Worm (Caenorhabditis elegans) whole organism, late embryonic: ENCODE measurements around the gene aman-2.

Experiments
- F13H6.1 ChIP-seq: sonication (generic microtip); optimal IDR thresholded peaks from 2 replicates; lab custom pipeline; 2016; ENCODE audit warnings: missing genetic modification characterization, missing compliant biosample characterization
- elt-2 ChIP-seq: sonication (generic microtip); optimal IDR thresholded peaks from 2 replicates; lab custom pipeline; 2016; ENCODE audit warnings: missing genetic modification reagents, missing genetic modification characterization, missing compliant biosample characterization
- hlh-15 ChIP-seq: sonication (generic microtip); optimal IDR thresholded peaks from 2 replicates; lab custom pipeline; 2016; ENCODE audit warnings: missing genetic modification characterization, missing compliant biosample characterization
- mec-3 ChIP-seq: sonication (generic microtip); optimal IDR thresholded peaks from 2 replicates; lab custom pipeline; 2016; ENCODE audit warnings: borderline replicate concordance, missing genetic modification characterization, missing compliant biosample characterization
- pag-3 ChIP-seq: sonication (generic microtip); optimal IDR thresholded peaks from 2 replicates; lab custom pipeline; 2016; ENCODE audit warnings: missing compliant biosample characterization, missing genetic modification characterization, borderline replicate concordance
- sox-4 ChIP-seq: sonication (generic microtip); optimal IDR thresholded peaks from 2 replicates; lab custom pipeline; 2017; ENCODE audit warnings: mild to moderate bottlenecking, missing genetic modification characterization, inconsistent platforms, missing compliant biosample characterization

DNA sequence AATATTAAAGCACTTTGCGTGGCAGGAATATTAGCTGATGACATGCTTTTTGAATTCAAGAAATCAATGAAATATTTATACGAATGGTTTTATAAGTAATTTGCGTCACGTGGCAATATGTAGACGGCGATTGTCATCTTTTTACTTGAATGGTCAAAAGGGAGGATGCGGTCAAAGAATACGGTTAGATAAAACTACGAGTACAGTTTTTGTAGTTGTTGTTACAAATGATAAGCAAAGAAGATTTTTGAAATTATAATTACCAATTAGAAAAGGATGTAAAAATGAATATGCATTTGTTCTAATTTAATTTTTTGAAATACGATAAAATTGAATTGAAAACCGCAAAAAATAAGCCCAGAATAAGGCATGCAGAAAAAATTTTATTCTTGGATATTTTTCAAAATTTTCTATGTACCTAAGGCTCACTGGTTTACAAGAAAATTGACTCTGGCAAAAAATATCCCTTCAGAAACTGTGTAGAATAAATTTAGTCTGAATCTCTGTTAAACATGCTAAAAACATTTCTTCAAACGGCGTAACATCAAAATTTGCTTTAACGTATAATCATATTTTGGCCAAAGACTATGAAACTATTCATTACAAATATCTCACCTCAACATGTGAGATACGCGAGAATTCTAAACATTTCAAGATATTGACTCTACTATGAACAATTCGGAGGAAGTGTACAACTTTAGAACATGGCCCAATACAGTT, 41.7 kb downstream of the aman-2 start, which contains the start of the genes sodh-2 and srx-76:
- TF ChIP-seq elt-2 (tag; lab: Kevin White, UChicago) = no peak
- TF ChIP-seq pag-3 (tag; lab: Kevin White, UChicago) = no peak
- TF ChIP-seq mec-3 (tag; lab: Kevin White, UChicago) = no peak
- TF ChIP-seq F13H6.1 (tag; lab: Kevin White, UChicago) = no peak
- TF ChIP-seq hlh-15 (tag; lab: Kevin White, UChicago) = no peak
- no peak for TF ChIP-seq sox-4 (tag; lab: Kevin White, UChicago)
